Fruit fly (Drosophila melanogaster): ENCODE data around the gene Cpr92F.

Gene Cpr92F

dm6 chr3R:20669040-20669621 is at the start of gene Cpr92F:
Gene Cpr92F (plus strand): TSS chr3R:20669571.
- TF ChIP-seq Spps (tag; optimal IDR thresholded peaks at IDR 0.05) (no peak), CG11504 (tag; optimal IDR thresholded peaks at IDR 0.05) (peak; percentile 97)

dm6 chr3R:20621805-20622286 is 47.5 kb upstream of the Cpr92F start, which contains the start of gene H:
Gene H (plus strand): TSS chr3R:20621938.
- TF ChIP-seq CG10274 (GFP tag; optimal IDR thresholded peaks at IDR 0.05) (no peak), CG15601 (tag; optimal IDR thresholded peaks at IDR 0.05) (no peak), sob (GFP tag; IDR thresholded peaks at IDR 0.05) (no peak), CG31365 (tag; optimal IDR thresholded peaks at IDR 0.05) (no peak), trem (tag; optimal IDR thresholded peaks at IDR 0.05) (peak; percentile 45), CG33213 (GFP tag; optimal IDR thresholded peaks at IDR 0.05) (peak; percentile 51), CG17829 (tag; optimal IDR thresholded peaks at IDR 0.05) (peak; percentile 22), CG13287 (GFP tag; IDR thresholded peaks at IDR 0.05; ENCODE audit: partially characterized antibody) (0 out of 2 replicates have a peak, but pooled peaks have one; percentile 20), chinmo (GFP tag; IDR thresholded peaks at IDR 0.05; ENCODE audit: partially characterized antibody) (0 out of 4 replicates have a peak, but pooled peaks have one; percentile 44), slp2 (GFP tag; optimal IDR thresholded peaks at IDR 0.05) (no peak), Med (GFP tag) (peak; percentile 83), eve (GFP tag; optimal IDR thresholded peaks at IDR 0.05) (no peak), ap (GFP tag; IDR thresholded peaks at IDR 0.05) (no peak), chif (GFP tag; optimal IDR thresholded peaks at IDR 0.05) (no peak), scrt (GFP tag; optimal IDR thresholded peaks at IDR 0.05) (no peak), esg (GFP tag; conservative IDR thresholded peaks at IDR 0.05) (no peak), CG2120 (GFP tag; optimal IDR thresholded peaks at IDR 0.05) (no peak), CG8765 (GFP tag; IDR thresholded peaks at IDR 0.05) (no peak), CG11456 (GFP tag; IDR thresholded peaks at IDR 0.05) (no peak), CG33557 (GFP tag; optimal IDR thresholded peaks at IDR 0.05) (no peak), caup (GFP tag; optimal IDR thresholded peaks at IDR 0.05; ENCODE audit: severe bottlenecking) (no peak), seq (GFP tag; IDR thresholded peaks at IDR 0.05) (no peak), ro (GFP tag; IDR thresholded peaks at IDR 0.05) (no peak), Sry-β (GFP tag; optimal IDR thresholded peaks at IDR 0.05) (no peak), CG7786 (GFP tag; optimal IDR thresholded peaks at IDR 0.05) (no peak), pnt (GFP tag; optimal IDR thresholded peaks at IDR 0.05) (no peak), Oli (tag; optimal IDR thresholded peaks at IDR 0.05) (no peak), shn (GFP tag; optimal IDR thresholded peaks at IDR 0.05) (no peak), Sry-δ (GFP tag; optimal IDR thresholded peaks at IDR 0.05) (peak; percentile 10), ranshi (GFP tag; IDR thresholded peaks at IDR 0.05) (no peak), pho (GFP tag; optimal IDR thresholded peaks at IDR 0.05) (no peak), CG5953 (GFP tag; IDR thresholded peaks at IDR 0.05) (no peak), kni (GFP tag; optimal IDR thresholded peaks at IDR 0.05) (no peak), rib (GFP tag; IDR thresholded peaks at IDR 0.05) (no peak), fu2 (GFP tag; optimal IDR thresholded peaks at IDR 0.05) (no peak), CG2712 (tag; optimal IDR thresholded peaks at IDR 0.05) (peak; percentile 19), ATbp (GFP tag; optimal IDR thresholded peaks at IDR 0.05) (no peak), stwl (tag; optimal IDR thresholded peaks at IDR 0.05) (peak; percentile 78), eyg (GFP tag; optimal IDR thresholded peaks at IDR 0.05) (no peak), gcm2 (GFP tag; optimal IDR thresholded peaks at IDR 0.05) (no peak), fd102C (GFP tag; optimal IDR thresholded peaks at IDR 0.05) (no peak), corto (GFP tag; optimal IDR thresholded peaks at IDR 0.05) (no peak), trh (GFP tag; optimal IDR thresholded peaks at IDR 0.05) (no peak), sisA (GFP tag; IDR thresholded peaks at IDR 0.05) (no peak), CG3065 (GFP tag; optimal IDR thresholded peaks at IDR 0.05) (no peak), NC2α (GFP tag; optimal IDR thresholded peaks at IDR 0.05) (no peak), Dfd (GFP tag; optimal IDR thresholded peaks at IDR 0.05) (peak in 1 of 2 experiments; percentile 56)
